Fruit fly (Drosophila melanogaster) whole organism, embryonic: ENCODE measurements around the gene AlaRS.

Experiments used
- ATbp ChIP-seq: fragments of 200-800 bp; sonication (Bioruptor generic); optimal IDR thresholded peaks from 2 replicates; lab custom pipeline; 2017; ENCODE audit warnings: missing biosample characterization, mild to moderate bottlenecking, missing genetic modification characterization, missing genetic modification reagents
- Atf-2 ChIP-seq: fragments of 200-800 bp; sonication (Bioruptor generic); optimal IDR thresholded peaks from 2 replicates; lab custom pipeline; 2016; ENCODE audit warnings: missing biosample characterization, missing genetic modification characterization
- Bteb2 ChIP-seq: fragments of 200-800 bp; sonication (Bioruptor generic); optimal IDR thresholded peaks from 2 replicates; lab custom pipeline; 2016; ENCODE audit warnings: missing biosample characterization, missing genetic modification characterization
- CG1024 ChIP-seq: fragments of 200-800 bp; sonication (Bioruptor generic); IDR thresholded peaks from 2 replicates; pipeline ENCODE4 v1.3.6; 2022; ENCODE audit warnings: missing biosample characterization, missing genetic modification characterization
- CG10274 ChIP-seq: fragments of 200-800 bp; sonication (Bioruptor generic); optimal IDR thresholded peaks from 3 replicates; lab custom pipeline; 2017; ENCODE audit warnings: missing biosample characterization, mild to moderate bottlenecking, missing genetic modification characterization
- CG11085 ChIP-seq: fragments of 200-800 bp; sonication (Bioruptor generic); IDR thresholded peaks from 2 replicates; pipeline ENCODE4 v1.3.6; 2022; ENCODE audit warnings: missing biosample characterization, missing genetic modification characterization
- CG11696 ChIP-seq: fragments of 200-800 bp; sonication (Bioruptor generic); IDR thresholded peaks from 2 replicates; pipeline ENCODE4 v1.3.6; 2022; ENCODE audit warnings: missing biosample characterization, missing genetic modification characterization
- CG16815 ChIP-seq: fragments of 200-800 bp; sonication (Bioruptor generic); optimal IDR thresholded peaks from 3 replicates; lab custom pipeline; 2017; ENCODE audit warnings: missing biosample characterization, mild to moderate bottlenecking, missing genetic modification characterization
- CG16863 ChIP-seq: fragments of 200-800 bp; sonication (Bioruptor generic); optimal IDR thresholded peaks from 3 replicates; lab custom pipeline; 2016; ENCODE audit warnings: missing biosample characterization, missing genetic modification characterization
- CG1792 ChIP-seq: fragments of 200-800 bp; sonication (Bioruptor generic); optimal IDR thresholded peaks from 2 replicates; lab custom pipeline; 2016; ENCODE audit warnings: missing biosample characterization, missing genetic modification characterization
- CG18476 ChIP-seq: fragments of 200-800 bp; sonication (Bioruptor generic); optimal IDR thresholded peaks from 2 replicates; lab custom pipeline; 2016; ENCODE audit warnings: missing biosample characterization, mild to moderate bottlenecking, missing genetic modification characterization
- CG31224 ChIP-seq: fragments of 200-800 bp; sonication (Bioruptor generic); IDR thresholded peaks from 2 replicates; pipeline ENCODE4 v1.3.6; 2022; ENCODE audit warnings: missing biosample characterization, missing genetic modification characterization
- CG32772 ChIP-seq: fragments of 200-800 bp; sonication (Bioruptor generic); IDR thresholded peaks from 2 replicates; pipeline ENCODE4 v1.3.6; 2022; ENCODE audit warnings: missing biosample characterization, missing genetic modification characterization
- CG43689 ChIP-seq: fragments of 200-800 bp; sonication (Bioruptor generic); IDR thresholded peaks from 2 replicates; pipeline ENCODE4 v1.3.6; 2022; ENCODE audit warnings: missing biosample characterization, missing genetic modification characterization
- CG4404 ChIP-seq: fragments of 200-800 bp; sonication (Bioruptor generic); IDR thresholded peaks from 2 replicates; pipeline ENCODE4 v1.3.6; 2022; ENCODE audit warnings: missing biosample characterization, missing genetic modification characterization
- CG6254 ChIP-seq: fragments of 200-800 bp; sonication (Bioruptor generic); optimal IDR thresholded peaks from 3 replicates; lab custom pipeline; 2017; ENCODE audit warnings: mild to moderate bottlenecking, missing biosample characterization, missing genetic modification reagents, missing genetic modification characterization
- CG6654 ChIP-seq: fragments of 200-800 bp; sonication (Bioruptor generic); optimal IDR thresholded peaks from 2 replicates; lab custom pipeline; 2017; ENCODE audit warnings: missing biosample characterization, mild to moderate bottlenecking, missing genetic modification characterization
- CG6791 ChIP-seq: fragments of 200-800 bp; sonication (Bioruptor generic); IDR thresholded peaks from 3 replicates; pipeline ENCODE4 v1.3.6; 2022; ENCODE audit warnings: missing biosample characterization, missing genetic modification characterization; ENCODE audit not compliant: partially characterized antibody
- CG7271 ChIP-seq: fragments of 200-800 bp; sonication (Bioruptor generic); optimal IDR thresholded peaks from 2 replicates; lab custom pipeline; 2018; ENCODE audit warnings: missing biosample characterization, mild to moderate bottlenecking, missing genetic modification characterization, moderate library complexity
- CG7786 ChIP-seq: fragments of 200-800 bp; sonication (Bioruptor generic); optimal IDR thresholded peaks from 2 replicates; lab custom pipeline; 2016; ENCODE audit warnings: missing biosample characterization, missing genetic modification characterization
- CoRest ChIP-seq: fragments of 200-800 bp; sonication (Bioruptor generic); optimal IDR thresholded peaks from 3 replicates; lab custom pipeline; 2018; ENCODE audit warnings: missing biosample characterization, mild to moderate bottlenecking, missing genetic modification characterization, moderate library complexity
- D19B ChIP-seq: fragments of 200-800 bp; sonication (Bioruptor generic); optimal IDR thresholded peaks from 2 replicates; lab custom pipeline; 2017; ENCODE audit warnings: missing biosample characterization, mild to moderate bottlenecking, missing genetic modification characterization
- Eip74EF ChIP-seq, 2 experiments: fragments of 200-800 bp in 1 of 2; fragments of >200 bp in 1 of 2; sonication (Bioruptor generic) in 1 of 2; optimal IDR thresholded peaks; 2 replicates each; lab custom pipeline; 2017 to 2019; ENCODE audit warnings: missing biosample characterization in 2 of 2, missing genetic modification characterization in 2 of 2, mild to moderate bottlenecking in 1 of 2, moderate library complexity in 1 of 2
- HHEX ChIP-seq: fragments of 200-800 bp; sonication (Bioruptor generic); optimal IDR thresholded peaks from 3 replicates; lab custom pipeline; 2017; ENCODE audit warnings: missing biosample characterization, mild to moderate bottlenecking, missing genetic modification characterization, missing genetic modification reagents
- MBD-R2 ChIP-seq: fragments of 200-800 bp; sonication (Bioruptor generic); IDR thresholded peaks from 2 replicates; pipeline ENCODE4 v1.3.6; 2022; ENCODE audit warnings: missing biosample characterization, missing genetic modification characterization
- MTF-1 ChIP-seq: fragments of 200-800 bp; sonication (Bioruptor generic); optimal IDR thresholded peaks from 2 replicates; lab custom pipeline; 2018; ENCODE audit warnings: missing biosample characterization, mild to moderate bottlenecking, missing genetic modification characterization, borderline replicate concordance
- Ptx1 ChIP-seq: fragments of 200-800 bp; sonication (Bioruptor generic); IDR thresholded peaks from 2 replicates; pipeline ENCODE4 v1.3.6; 2022; ENCODE audit warnings: missing biosample characterization, missing genetic modification characterization
- Sin3A ChIP-seq: fragments of >200 bp; optimal IDR thresholded peaks from 2 replicates; lab custom pipeline; 2018
- Sox102F ChIP-seq: fragments of 200-800 bp; sonication (Bioruptor generic); optimal IDR thresholded peaks from 2 replicates; lab custom pipeline; 2018; ENCODE audit warnings: missing biosample characterization, mild to moderate bottlenecking, missing genetic modification characterization, moderate library complexity
- YL-1 ChIP-seq: fragments of 200-800 bp; sonication (Bioruptor generic); optimal IDR thresholded peaks from 3 replicates; lab custom pipeline; 2017; ENCODE audit warnings: missing biosample characterization, mild to moderate bottlenecking, missing genetic modification characterization
- abd-A ChIP-seq: fragments of 200-800 bp; sonication (Bioruptor generic); optimal IDR thresholded peaks from 3 replicates; lab custom pipeline; 2019; ENCODE audit warnings: missing biosample characterization, mild to moderate bottlenecking, missing genetic modification characterization, moderate library complexity
- ash1 ChIP-seq: fragments of 200-800 bp; sonication (Bioruptor generic); optimal IDR thresholded peaks from 2 replicates; lab custom pipeline; 2018; ENCODE audit warnings: missing biosample characterization, mild to moderate bottlenecking, missing genetic modification characterization
- cg ChIP-seq: fragments of 200-800 bp; sonication (Bioruptor generic); optimal IDR thresholded peaks from 3 replicates; lab custom pipeline; 2019; ENCODE audit warnings: missing biosample characterization, mild to moderate bottlenecking, missing genetic modification characterization, moderate library complexity
- chn ChIP-seq: fragments of 200-800 bp; sonication (Bioruptor generic); optimal IDR thresholded peaks from 2 replicates; lab custom pipeline; 2016; ENCODE audit warnings: missing biosample characterization, missing genetic modification characterization
- danr ChIP-seq: fragments of 200-800 bp; sonication (Bioruptor generic); IDR thresholded peaks from 2 replicates; pipeline ENCODE4 v1.3.6; 2022; ENCODE audit warnings: missing biosample characterization, missing genetic modification characterization
- dimm ChIP-seq: fragments of 200-800 bp; sonication (Bioruptor generic); IDR thresholded peaks from 2 replicates; pipeline ENCODE4 v1.3.6; 2022; ENCODE audit warnings: missing biosample characterization, missing genetic modification characterization
- dm ChIP-seq: fragments of 200-800 bp; sonication (Bioruptor generic); optimal IDR thresholded peaks from 3 replicates; lab custom pipeline; 2016; ENCODE audit warnings: missing biosample characterization, missing genetic modification characterization
- dmrt99B ChIP-seq: fragments of 200-800 bp; sonication (Bioruptor generic); optimal IDR thresholded peaks from 2 replicates; lab custom pipeline; 2018; ENCODE audit warnings: missing biosample characterization, mild to moderate bottlenecking, missing genetic modification characterization, moderate library complexity
- en ChIP-seq: fragments of 200-800 bp; sonication (Bioruptor generic); optimal IDR thresholded peaks from 2 replicates; lab custom pipeline; 2016; ENCODE audit warnings: missing biosample characterization, missing genetic modification characterization
- eyg ChIP-seq: fragments of 200-800 bp; sonication (Bioruptor generic); optimal IDR thresholded peaks from 3 replicates; lab custom pipeline; 2016; ENCODE audit warnings: missing biosample characterization, missing genetic modification characterization
- gsb ChIP-seq: fragments of 200-800 bp; sonication (Bioruptor generic); IDR thresholded peaks from 2 replicates; pipeline ENCODE4 v1.3.6; 2022; ENCODE audit warnings: missing biosample characterization, missing genetic modification characterization
- knrl ChIP-seq: fragments of 200-800 bp; sonication (Bioruptor generic); IDR thresholded peaks from 3 replicates; pipeline ENCODE4 v1.3.6; 2022; ENCODE audit warnings: missing biosample characterization, missing genetic modification characterization; ENCODE audit not compliant: partially characterized antibody
- luna ChIP-seq: fragments of 200-800 bp; sonication (Bioruptor generic); optimal IDR thresholded peaks from 2 replicates; lab custom pipeline; 2016; ENCODE audit warnings: missing biosample characterization, missing genetic modification characterization
- nerfin-2 ChIP-seq: fragments of 200-800 bp; sonication (Bioruptor generic); IDR thresholded peaks from 2 replicates; pipeline ENCODE4 v1.3.6; 2022; ENCODE audit warnings: missing biosample characterization, missing genetic modification characterization; ENCODE audit not compliant: partially characterized antibody
- salm ChIP-seq: fragments of 200-800 bp; sonication (Bioruptor generic); optimal IDR thresholded peaks from 2 replicates; lab custom pipeline; 2018; ENCODE audit warnings: missing biosample characterization, mild to moderate bottlenecking, missing genetic modification characterization
- shn ChIP-seq: fragments of 200-800 bp; sonication (Bioruptor generic); optimal IDR thresholded peaks from 3 replicates; lab custom pipeline; 2016; ENCODE audit warnings: missing biosample characterization, missing genetic modification characterization
- slp2 ChIP-seq: fragments of 200-800 bp; sonication (Bioruptor generic); optimal IDR thresholded peaks from 2 replicates; lab custom pipeline; 2016; ENCODE audit warnings: missing biosample characterization, missing genetic modification characterization
- ssp ChIP-seq: fragments of 200-800 bp; sonication (Bioruptor generic); IDR thresholded peaks from 2 replicates; pipeline ENCODE4 v1.3.6; 2022; ENCODE audit warnings: missing biosample characterization, missing genetic modification characterization
- sug ChIP-seq: fragments of 200-800 bp; optimal IDR thresholded peaks from 2 replicates; lab custom pipeline; 2019; ENCODE audit warnings: missing biosample characterization, mild to moderate bottlenecking, missing genetic modification characterization, moderate library complexity

The AlaRS gene

dm6 chr2L:8362273-8362954 lies 19.1 kb downstream of the AlaRS start, which contains the start of gene CG7627 (continued):
- no peak for TF ChIP-seq CG43689 (GFP tag; lab: Robert Waterston, UW)
- TF ChIP-seq CG6654: peak; percentile 53
- TF ChIP-seq MTF-1 (GFP tag; lab: Kevin White, UChicago): peak; percentile 29
- TF ChIP-seq salm (tag; lab: Kevin White, UChicago): no peak
- TF ChIP-seq ash1 (GFP tag; lab: Kevin White, UChicago): no peak
- no peak for TF ChIP-seq CG10274 (GFP tag; lab: Kevin White, UChicago)
- peak; percentile 52 for TF ChIP-seq dm (GFP tag; lab: Kevin White, UChicago)
- TF ChIP-seq CG4404: peak; percentile 78
- TF ChIP-seq danr (GFP tag; lab: Robert Waterston, UW): 0 out of 2 replicates have a peak, but pooled peaks have one; percentile 40
- TF ChIP-seq eyg (GFP tag; lab: Kevin White, UChicago): peak; percentile 50
- peak; percentile 68 for TF ChIP-seq ATbp (GFP tag; lab: Kevin White, UChicago)
- TF ChIP-seq YL-1 (GFP tag; lab: Kevin White, UChicago): no peak
- peak; percentile 43; the same call in 1 of the 2 replicates for TF ChIP-seq gsb
- peak; percentile 56 for TF ChIP-seq Sox102F (GFP tag; lab: Kevin White, UChicago)
- TF ChIP-seq CG32772 (GFP tag; lab: Robert Waterston, UW): peak; percentile 56
- peak; percentile 2 for TF ChIP-seq abd-A (tag; lab: Kevin White, UChicago)
- TF ChIP-seq dimm (GFP tag; lab: Robert Waterston, UW): peak; percentile 70; the same call in 1 of the 2 replicates
- no peak for TF ChIP-seq Sin3A (lab: Kevin White, UChicago)
- no peak for TF ChIP-seq cg (GFP tag; lab: Kevin White, UChicago)
- TF ChIP-seq CG6791 (GFP tag; lab: Robert Waterston, UW): no peak
- peak in 1 of 2 experiments; percentile 41 for TF ChIP-seq Eip74EF (GFP tag; optimal IDR thresholded peaks at IDR 0.05; lab: Kevin White, UChicago)
- peak; percentile 87 for TF ChIP-seq CG7786 (GFP tag; lab: Kevin White, UChicago)
- TF ChIP-seq CG7271 (tag; lab: Kevin White, UChicago): no peak
- peak; percentile 96 for TF ChIP-seq CG31224
- peak; percentile 58 for TF ChIP-seq ssp (GFP tag; lab: Robert Waterston, UW)
- peak; percentile 64 for TF ChIP-seq D19B (GFP tag; lab: Kevin White, UChicago)
- peak; percentile 76 for TF ChIP-seq CG16815 (GFP tag; lab: Kevin White, UChicago)
- TF ChIP-seq CG1792 (GFP tag; lab: Kevin White, UChicago): peak; percentile 43
- no peak for TF ChIP-seq knrl (GFP tag; lab: Robert Waterston, UW)
- TF ChIP-seq CG1024 (GFP tag; lab: Robert Waterston, UW): peak; percentile 46; the same call in 1 of the 2 replicates
- peak; percentile 64 for TF ChIP-seq CG18476 (GFP tag; lab: Kevin White, UChicago)
- TF ChIP-seq Atf-2 (GFP tag; lab: Kevin White, UChicago): peak; percentile 60
- TF ChIP-seq Bteb2: peak; percentile 10
- TF ChIP-seq slp2 (GFP tag; lab: Kevin White, UChicago): peak; percentile 12
- peak; percentile 80 for TF ChIP-seq HHEX
- no peak; the same call in 1 of the 2 replicates for TF ChIP-seq MBD-R2 (GFP tag; lab: Robert Waterston, UW)
- peak; percentile 72; the same call in 1 of the 2 replicates for TF ChIP-seq CG11085 (GFP tag; lab: Robert Waterston, UW)
- peak; percentile 12 for TF ChIP-seq CG6254 (GFP tag; lab: Kevin White, UChicago)
- TF ChIP-seq Ptx1 (GFP tag; lab: Robert Waterston, UW): peak; percentile 83
- TF ChIP-seq shn: peak; percentile 79
- TF ChIP-seq sug (tag; lab: Kevin White, UChicago): peak; percentile 55
- peak; percentile 40 for TF ChIP-seq CG16863
- no peak for TF ChIP-seq en (GFP tag; lab: Kevin White, UChicago)
- no peak for TF ChIP-seq nerfin-2 (GFP tag; lab: Robert Waterston, UW)
- peak; percentile 1 for TF ChIP-seq luna (GFP tag; lab: Kevin White, UChicago)
- peak; percentile 68 for TF ChIP-seq CoRest
- 0 out of 2 replicates have a peak, but pooled peaks have one; percentile 34 for TF ChIP-seq CG11696 (GFP tag; lab: Robert Waterston, UW)
- peak; percentile 83 for TF ChIP-seq dmrt99B (tag; lab: Kevin White, UChicago)
- TF ChIP-seq chn: peak; percentile 56
